Fruit fly (Drosophila melanogaster): ENCODE measurements around the gene CG14676.

DNA sequence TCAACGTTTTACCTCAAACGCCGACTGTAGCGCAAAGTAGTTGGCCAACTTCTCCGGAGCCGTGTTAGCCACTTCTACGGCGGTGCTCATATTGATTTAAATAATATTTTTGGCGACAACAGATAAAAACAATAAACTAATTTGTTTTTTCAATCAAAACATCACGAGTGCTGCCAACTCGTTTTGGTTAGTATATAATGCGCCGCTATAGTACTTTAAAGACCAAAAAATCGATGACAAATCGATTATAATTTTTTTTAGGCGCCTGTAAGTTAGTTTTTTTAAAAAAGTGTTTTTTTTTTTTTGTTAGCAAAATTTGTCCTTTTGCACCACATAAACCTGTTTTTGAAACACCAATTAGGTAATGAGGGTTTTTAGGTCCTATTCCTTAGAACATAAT, 25.8 kb upstream of the CG14676 start, which contains the start of gene Hpr1:
- TF ChIP-seq CG34367 (tag; optimal IDR thresholded peaks at IDR 0.05) (no peak), CG12605 (GFP tag; IDR thresholded peaks at IDR 0.05) (no peak), CG14655 (GFP tag; optimal IDR thresholded peaks at IDR 0.05) (no peak), CG10348 (GFP tag; IDR thresholded peaks at IDR 0.05) (no peak), Snoo (tag; optimal IDR thresholded peaks at IDR 0.05) (no peak), fd96Ca (GFP tag; IDR thresholded peaks at IDR 0.05) (no peak), gl (tag; optimal IDR thresholded peaks at IDR 0.05) (no peak), CG15710 (tag; optimal IDR thresholded peaks at IDR 0.05) (no peak), EcR (GFP tag; optimal IDR thresholded peaks at IDR 0.05) (no peak), Ets98B (GFP tag; IDR thresholded peaks at IDR 0.05) (no peak), Pif1A (GFP tag; optimal IDR thresholded peaks at IDR 0.05) (no peak), CG13204 (GFP tag; optimal IDR thresholded peaks at IDR 0.05) (no peak), CG8159 (tag; optimal IDR thresholded peaks at IDR 0.05) (no peak)
